Fruit fly (Drosophila melanogaster): ENCODE measurements around the gene CG10576.

dm6 chr3L:5751417-5751739, 14.1 kb downstream of the CG10576 start:
- no peak for TF ChIP-seq sv (GFP tag; optimal IDR thresholded peaks at IDR 0.05)
- TF ChIP-seq tai (GFP tag; optimal IDR thresholded peaks at IDR 0.05): no peak
- TF ChIP-seq Vsx2 (GFP tag; optimal IDR thresholded peaks at IDR 0.05; ENCODE audit: partially characterized antibody): no peak
- no peak for TF ChIP-seq Dif (GFP tag; optimal IDR thresholded peaks at IDR 0.05; ENCODE audit: partially characterized antibody)
- TF ChIP-seq CG32264 (GFP tag; optimal IDR thresholded peaks at IDR 0.05): no peak
- no peak for TF ChIP-seq dl (GFP tag; optimal IDR thresholded peaks at IDR 0.05; ENCODE audit: insufficient read depth in 1 of 2, partially characterized antibody in 2 of 2)
- TF ChIP-seq HLH106 (tag; optimal IDR thresholded peaks at IDR 0.05): no peak
- TF ChIP-seq OdsH (GFP tag; optimal IDR thresholded peaks at IDR 0.05): no peak
- TF ChIP-seq Abd-B (GFP tag; optimal IDR thresholded peaks at IDR 0.05): no peak
